Worm (Caenorhabditis elegans) whole organism, L2 larva: ENCODE data around the gene C10B5.3.

Source experiments
- alr-1 ChIP-seq: fragments of 150-350 bp; optimal IDR thresholded peaks from 2 replicates; lab custom pipeline; 2014; ENCODE audit warnings: missing biosample characterization, missing genetic modification characterization
- ama-1 ChIP-seq: fragments of 150-350 bp; optimal IDR thresholded peaks from 2 replicates; lab custom pipeline; 2018; ENCODE audit warnings: inconsistent platforms
- fos-1 ChIP-seq: fragments of 150-350 bp; optimal IDR thresholded peaks from 2 replicates; lab custom pipeline; 2014; ENCODE audit warnings: missing biosample characterization, missing genetic modification characterization
- lin-39 ChIP-seq: fragments of 150-350 bp; optimal IDR thresholded peaks from 2 replicates; lab custom pipeline; 2014; ENCODE audit warnings: missing biosample characterization, missing genetic modification reagents, missing genetic modification characterization
- mdl-1 ChIP-seq, 2 experiments: fragments of 150-350 bp in 1 of 2; sonication (generic microtip) in 1 of 2; optimal IDR thresholded peaks; 2 replicates each; lab custom pipeline; 2017; ENCODE audit warnings: missing biosample characterization in 2 of 2, missing genetic modification characterization in 2 of 2
- nhr-11 ChIP-seq: fragments of 150-350 bp; optimal IDR thresholded peaks from 2 replicates; lab custom pipeline; 2014; ENCODE audit warnings: missing biosample characterization, missing genetic modification characterization
- nhr-12 ChIP-seq: fragments of 150-350 bp; optimal IDR thresholded peaks from 2 replicates; lab custom pipeline; 2014; ENCODE audit warnings: missing biosample characterization, missing genetic modification characterization
- nhr-6 ChIP-seq: fragments of 150-350 bp; optimal IDR thresholded peaks from 2 replicates; lab custom pipeline; 2014; ENCODE audit warnings: missing biosample characterization, missing genetic modification characterization
- snpc-4 ChIP-seq: fragments of 150-350 bp; optimal IDR thresholded peaks from 2 replicates; lab custom pipeline; 2014; ENCODE audit warnings: missing biosample characterization, missing genetic modification characterization
- unc-39 ChIP-seq: fragments of 150-350 bp; optimal IDR thresholded peaks from 2 replicates; lab custom pipeline; 2014; ENCODE audit warnings: missing biosample characterization, missing genetic modification characterization
- unc-62 ChIP-seq: fragments of 150-350 bp; optimal IDR thresholded peaks from 2 replicates; lab custom pipeline; 2014; ENCODE audit warnings: missing biosample characterization, missing genetic modification reagents, missing genetic modification characterization
- ztf-11 ChIP-seq: sonication (generic microtip); optimal IDR thresholded peaks from 2 replicates; lab custom pipeline; 2017; ENCODE audit warnings: missing biosample characterization, missing genetic modification characterization
- ztf-4 ChIP-seq: fragments of 150-350 bp; optimal IDR thresholded peaks from 2 replicates; lab custom pipeline; 2014; ENCODE audit warnings: missing biosample characterization, missing genetic modification characterization

DNA sequence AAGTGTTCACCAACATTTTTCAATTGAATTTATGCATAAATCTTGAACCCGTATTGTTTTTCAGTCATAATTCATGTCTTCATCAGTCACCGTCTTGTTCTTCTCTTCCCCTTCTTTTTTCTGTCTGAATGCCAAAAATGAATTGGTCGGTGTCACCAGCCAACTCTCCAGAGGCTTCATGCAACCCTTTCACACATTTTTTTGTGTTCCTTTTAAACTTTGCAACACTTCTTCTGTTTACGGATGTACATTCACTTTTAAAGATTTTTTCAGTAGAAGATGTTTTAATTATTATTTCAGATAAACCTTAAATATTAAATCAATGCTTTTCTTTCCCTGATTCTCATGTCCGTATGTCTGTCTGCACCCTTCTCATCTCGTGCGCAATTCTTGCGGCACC, 27.1 kb downstream of the C10B5.3 start, which contains the start of gene acr-16:
- no peak for TF ChIP-seq fos-1 (tag; lab: Kevin White, UChicago)
- no peak for TF ChIP-seq mdl-1 (tag; optimal IDR thresholded peaks at IDR 0.05; lab: Kevin White, UChicago)
- no peak for TF ChIP-seq snpc-4 (tag; lab: Kevin White, UChicago)
- TF ChIP-seq lin-39 (tag; lab: Kevin White, UChicago) = no peak
- TF ChIP-seq ztf-4 (tag; lab: Kevin White, UChicago) = no peak
- TF ChIP-seq ama-1 = no peak
- no peak for TF ChIP-seq ztf-11
- TF ChIP-seq unc-39 (tag; lab: Kevin White, UChicago) = no peak
- no peak for TF ChIP-seq nhr-6 (tag; lab: Kevin White, UChicago)
- no peak for TF ChIP-seq nhr-11 (tag; lab: Kevin White, UChicago)
- no peak for TF ChIP-seq unc-62 (GFP tag; lab: Kevin White, UChicago)
- TF ChIP-seq alr-1 (tag; lab: Kevin White, UChicago) = no peak
- TF ChIP-seq nhr-12 (tag; lab: Kevin White, UChicago) = no peak
